Worm (Caenorhabditis elegans): ENCODE measurements around the gene F28E10.1.

ce11 chrIV:4637840-4638239, 69.2 kb downstream of the F28E10.1 start, which contains the start of gene F19C7.8:
- TF ChIP-seq nhr-237 (tag; optimal IDR thresholded peaks at IDR 0.05) (no peak), nhr-23 (tag; optimal IDR thresholded peaks at IDR 0.05) (no peak), fkh-10 (GFP tag; optimal IDR thresholded peaks at IDR 0.05) (no peak), R02D3.7 (tag; optimal IDR thresholded peaks at IDR 0.05) (no peak), ceh-82 (tag; optimal IDR thresholded peaks at IDR 0.05) (no peak), ama-1 (optimal IDR thresholded peaks at IDR 0.05) (no peak), unc-39 (tag; optimal IDR thresholded peaks at IDR 0.05) (no peak), daf-12 (tag; optimal IDR thresholded peaks at IDR 0.05) (no peak), nhr-12 (tag; optimal IDR thresholded peaks at IDR 0.05) (no peak), fos-1 (tag; optimal IDR thresholded peaks at IDR 0.05) (no peak), zag-1 (tag; optimal IDR thresholded peaks at IDR 0.05) (no peak), lin-39 (tag; optimal IDR thresholded peaks at IDR 0.05) (no peak)
